Fruit fly (Drosophila melanogaster): ENCODE measurements around the gene Slimp.

The Slimp gene

DNA sequence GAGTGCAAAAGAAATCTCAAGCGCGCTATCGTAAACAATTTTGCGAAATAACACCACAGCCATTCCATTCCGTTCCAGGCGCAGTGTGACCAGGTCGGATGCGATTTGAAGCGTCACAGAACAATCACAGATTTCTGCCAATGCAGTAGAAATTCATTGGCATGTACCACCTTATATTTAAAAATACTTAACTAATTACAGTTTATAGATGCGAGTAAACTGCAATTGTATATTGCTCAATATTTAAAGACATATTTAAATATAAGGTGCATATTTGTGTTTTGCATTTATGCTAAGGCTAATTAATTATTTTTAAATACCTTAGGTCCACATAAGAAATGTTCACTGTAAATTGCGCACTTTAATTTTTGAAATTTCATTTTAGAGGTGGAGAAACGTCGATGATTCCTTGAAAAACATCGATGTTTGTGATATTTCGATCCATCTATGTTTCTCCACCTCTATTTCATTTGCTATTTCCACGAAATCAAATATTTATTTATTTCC, 44.7 kb upstream of the Slimp start, which contains the start of the genes SMC6 and CG6204 (continued):
- TF ChIP-seq CG3032 (tag; optimal IDR thresholded peaks at IDR 0.05) (peak; percentile 97), fd59A (GFP tag; optimal IDR thresholded peaks at IDR 0.05) (peak; percentile 90), OdsH (GFP tag; optimal IDR thresholded peaks at IDR 0.05) (peak; percentile 97), vri (GFP tag; optimal IDR thresholded peaks at IDR 0.05) (no peak), lz (GFP tag; optimal IDR thresholded peaks at IDR 0.05) (peak; percentile 96), pdm3 (GFP tag; optimal IDR thresholded peaks at IDR 0.05) (peak; percentile 97), CG7368 (GFP tag; optimal IDR thresholded peaks at IDR 0.05) (peak; percentile 94), Blimp-1 (GFP tag; optimal IDR thresholded peaks at IDR 0.05) (peak; percentile 78), CG3919 (GFP tag; optimal IDR thresholded peaks at IDR 0.05) (peak; percentile 96), CG32006 (GFP tag; optimal IDR thresholded peaks at IDR 0.05) (peak; percentile 95), CG6276 (GFP tag; optimal IDR thresholded peaks at IDR 0.05) (no peak), spab (GFP tag; optimal IDR thresholded peaks at IDR 0.05) (peak; percentile 90), CG6163 (GFP tag; IDR thresholded peaks at IDR 0.05) (peak; percentile 96), CG6792 (GFP tag; optimal IDR thresholded peaks at IDR 0.05) (peak; percentile 95), salr (GFP tag; optimal IDR thresholded peaks at IDR 0.05) (peak in 1 of 2 experiments; percentile 89), Sox15 (GFP tag; optimal IDR thresholded peaks at IDR 0.05) (peak; percentile 96), Gug (GFP tag; IDR thresholded peaks at IDR 0.05) (peak; percentile 94), CG10669 (GFP tag; optimal IDR thresholded peaks at IDR 0.05) (peak; percentile 95), eg (GFP tag; IDR thresholded peaks at IDR 0.05) (peak; percentile 97), dsx (GFP tag; optimal IDR thresholded peaks at IDR 0.05; ENCODE audit: poor library complexity, severe bottlenecking) (peak; percentile 93), CG6808 (GFP tag; optimal IDR thresholded peaks at IDR 0.05) (peak; percentile 90), CG16779 (tag; optimal IDR thresholded peaks at IDR 0.05) (peak; percentile 76), CG15336 (GFP tag; IDR thresholded peaks at IDR 0.05) (peak; percentile 94)

DNA sequence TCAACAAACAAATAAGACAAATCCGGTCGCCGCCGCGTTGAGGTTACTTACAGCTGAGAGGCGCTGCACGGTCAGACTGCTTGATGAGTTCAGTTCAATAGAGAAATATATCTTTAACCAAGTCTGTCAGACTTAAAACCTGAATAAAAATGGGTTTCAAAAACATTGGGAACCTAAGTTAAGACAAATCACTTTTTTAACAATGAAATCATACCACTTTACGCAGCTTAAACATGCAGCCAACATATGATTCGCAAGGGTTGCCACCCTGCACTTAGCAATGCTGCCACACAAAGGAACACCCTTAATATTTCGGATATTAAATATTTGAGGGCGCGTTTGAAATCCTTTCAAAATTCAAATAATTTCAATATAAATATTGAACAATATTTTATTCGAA, 39.9 kb upstream of the Slimp start, which contains the start of gene CG5515:
Gene CG5515 (minus strand): TSS at position 278 of the 400 bp plus-strand sequence.
- TF ChIP-seq lz (GFP tag; optimal IDR thresholded peaks at IDR 0.05) (peak; percentile 77), CG11294 (GFP tag; IDR thresholded peaks at IDR 0.05) (peak; percentile 14; the same call in 1 of the 2 replicates), CG6276 (GFP tag; optimal IDR thresholded peaks at IDR 0.05) (no peak), CG10631 (GFP tag; optimal IDR thresholded peaks at IDR 0.05) (peak; percentile 62), CG6163 (GFP tag; IDR thresholded peaks at IDR 0.05) (peak; percentile 64), Lpt (GFP tag; optimal IDR thresholded peaks at IDR 0.05) (no peak), CG8119 (GFP tag; IDR thresholded peaks at IDR 0.05) (peak; percentile 35; the same call in 1 of the 3 replicates), net (GFP tag; optimal IDR thresholded peaks at IDR 0.05) (peak; percentile 48), CG15336 (GFP tag; IDR thresholded peaks at IDR 0.05) (no peak), CG7368 (GFP tag; optimal IDR thresholded peaks at IDR 0.05) (no peak), eg (GFP tag; IDR thresholded peaks at IDR 0.05) (peak; percentile 57; the same call in 2 of the 3 replicates), CG3032 (tag; optimal IDR thresholded peaks at IDR 0.05) (peak; percentile 48), CG10669 (GFP tag; optimal IDR thresholded peaks at IDR 0.05) (no peak), dac (GFP tag; optimal IDR thresholded peaks at IDR 0.05) (peak; percentile 14), Met (GFP tag; optimal IDR thresholded peaks at IDR 0.05) (no peak), CG1621 (tag; optimal IDR thresholded peaks at IDR 0.05) (no peak), fd59A (GFP tag; optimal IDR thresholded peaks at IDR 0.05) (no peak), Ets96B (tag; optimal IDR thresholded peaks at IDR 0.05) (no peak), achi (GFP tag; optimal IDR thresholded peaks at IDR 0.05) (no peak), Hr4 (GFP tag; optimal IDR thresholded peaks at IDR 0.05) (peak; percentile 78), Sox102F (GFP tag; optimal IDR thresholded peaks at IDR 0.05) (no peak), CG8319 (GFP tag; optimal IDR thresholded peaks at IDR 0.05) (peak; percentile 40), Ets21C (GFP tag; optimal IDR thresholded peaks at IDR 0.05) (peak; percentile 67), Smox (GFP tag; optimal IDR thresholded peaks at IDR 0.05) (no peak), CG9139 (GFP tag; optimal IDR thresholded peaks at IDR 0.05) (no peak), fkh (GFP tag; optimal IDR thresholded peaks at IDR 0.05) (no peak), CG6808 (GFP tag; optimal IDR thresholded peaks at IDR 0.05) (no peak), OdsH (GFP tag; optimal IDR thresholded peaks at IDR 0.05) (peak; percentile 73), topi (GFP tag; optimal IDR thresholded peaks at IDR 0.05) (peak; percentile 75), CG6792 (GFP tag; optimal IDR thresholded peaks at IDR 0.05) (peak; percentile 45), svp (GFP tag) (no peak), CG31627 (GFP tag; optimal IDR thresholded peaks at IDR 0.05) (peak; percentile 80), Hr38 (GFP tag; optimal IDR thresholded peaks at IDR 0.05) (no peak), esn (GFP tag; optimal IDR thresholded peaks at IDR 0.05) (peak; percentile 81), CG6854 (GFP tag; optimal IDR thresholded peaks at IDR 0.05) (no peak), salr (GFP tag; optimal IDR thresholded peaks at IDR 0.05) (no peak), acj6 (GFP tag; optimal IDR thresholded peaks at IDR 0.05) (peak; percentile 63), CG16779 (tag; optimal IDR thresholded peaks at IDR 0.05) (no peak), CG34406 (GFP tag; optimal IDR thresholded peaks at IDR 0.05) (peak; percentile 63), vri (GFP tag; optimal IDR thresholded peaks at IDR 0.05) (no peak)

Measured in whole organism, prepupa.